Fruit fly (Drosophila melanogaster) Kc167 (cell line): Measurements from ENCODE around the gene CG34176.

Experiments used
- Myc ChIP-seq: fragments of >200 bp; optimal IDR thresholded peaks from 2 replicates; lab custom pipeline; 2017; ENCODE audit warnings: missing external identifiers
- Sin3A ChIP-seq: fragments of >200 bp; optimal IDR thresholded peaks from 2 replicates; lab custom pipeline; 2018; ENCODE audit warnings: missing external identifiers
- insv ChIP-seq: fragments of >200 bp; optimal IDR thresholded peaks from 3 replicates; lab custom pipeline; 2018; ENCODE audit warnings: missing external identifiers
- psq ChIP-seq: fragments of >200 bp; optimal IDR thresholded peaks from 2 replicates; lab custom pipeline; 2017; ENCODE audit warnings: missing external identifiers
- ttk ChIP-seq: sonication (Bioruptor generic); optimal IDR thresholded peaks from 2 replicates; lab custom pipeline; 2017; ENCODE audit warnings: missing external identifiers

DNA sequence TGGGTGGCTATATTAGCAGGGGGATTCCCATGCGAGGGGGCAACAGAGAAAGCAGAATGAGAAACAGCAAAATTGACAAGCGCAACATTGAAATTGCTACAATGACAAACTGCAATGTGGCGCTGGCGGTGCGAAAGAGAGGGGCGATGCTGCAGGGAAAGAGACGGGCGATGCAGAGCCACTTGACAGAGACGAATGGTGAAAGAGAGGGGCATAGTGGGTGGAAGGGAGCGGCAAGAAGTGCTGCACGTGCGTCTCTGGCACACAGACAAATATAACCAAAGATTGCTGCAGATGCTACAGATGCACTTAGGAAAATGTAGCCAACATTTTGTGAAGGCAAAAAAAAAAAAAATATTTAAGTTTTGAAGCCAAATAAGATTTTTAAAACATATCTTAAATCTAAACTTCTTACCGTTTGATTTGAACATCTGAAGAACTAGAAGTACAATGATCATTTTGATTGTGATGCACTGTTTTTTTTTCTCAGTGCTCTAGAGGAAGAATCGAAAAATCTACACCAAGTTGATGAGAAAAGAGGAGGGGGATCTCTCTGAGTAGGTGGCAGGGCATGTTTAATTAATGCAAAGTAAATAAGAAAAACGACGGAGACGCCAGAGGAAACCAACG is 41.4 kb downstream of the CG34176 start:
- TF ChIP-seq psq, result no peak
- no peak for TF ChIP-seq Myc
- no peak for TF ChIP-seq insv
- TF ChIP-seq Sin3A (lab: Kevin White, UChicago), result no peak
- TF ChIP-seq ttk (lab: Kevin White, UChicago), result no peak
